Worm (Caenorhabditis elegans) whole organism, late embryonic: ENCODE data around the gene phat-7.

Experiments
- Y22D7AL.16 ChIP-seq: sonication (generic microtip); optimal IDR thresholded peaks from 2 replicates; lab custom pipeline; 2016; ENCODE audit warnings: missing genetic modification characterization, missing compliant biosample characterization
- ceh-18 ChIP-seq: sonication (generic microtip); optimal IDR thresholded peaks from 2 replicates; lab custom pipeline; 2016; ENCODE audit warnings: missing genetic modification characterization, missing compliant biosample characterization
- ceh-24 ChIP-seq: sonication (generic microtip); optimal IDR thresholded peaks from 2 replicates; lab custom pipeline; 2016; ENCODE audit warnings: mild to moderate bottlenecking, missing genetic modification characterization, missing compliant biosample characterization
- ceh-31 ChIP-seq: sonication (generic microtip); optimal IDR thresholded peaks from 2 replicates; lab custom pipeline; 2016; ENCODE audit warnings: missing genetic modification characterization, missing compliant biosample characterization
- ceh-48 ChIP-seq: sonication (generic microtip); optimal IDR thresholded peaks from 2 replicates; lab custom pipeline; 2016; ENCODE audit warnings: missing genetic modification characterization, inconsistent platforms, missing compliant biosample characterization
- elt-2 ChIP-seq: sonication (generic microtip); optimal IDR thresholded peaks from 2 replicates; lab custom pipeline; 2016; ENCODE audit warnings: missing genetic modification reagents, missing genetic modification characterization, missing compliant biosample characterization
- ets-4 ChIP-seq: sonication (generic microtip); optimal IDR thresholded peaks from 2 replicates; lab custom pipeline; 2016; ENCODE audit warnings: missing genetic modification characterization, missing compliant biosample characterization
- gmeb-2 ChIP-seq: sonication (generic microtip); optimal IDR thresholded peaks from 2 replicates; lab custom pipeline; 2016; ENCODE audit warnings: missing genetic modification characterization, inconsistent platforms, missing compliant biosample characterization
- hlh-30 ChIP-seq: sonication (generic microtip); optimal IDR thresholded peaks from 2 replicates; lab custom pipeline; 2017; ENCODE audit warnings: antibody characterized with exemption, missing genetic modification characterization, missing compliant biosample characterization; ENCODE audit not compliant: insufficient read depth
- lim-6 ChIP-seq: sonication (generic microtip); optimal IDR thresholded peaks from 2 replicates; lab custom pipeline; 2016; ENCODE audit warnings: missing genetic modification characterization, missing compliant biosample characterization
- pat-9 ChIP-seq: fragments of 200-800 bp; sonication (Bioruptor generic); optimal IDR thresholded peaks from 2 replicates; lab custom pipeline; 2018; ENCODE audit warnings: mild to moderate bottlenecking, missing genetic modification characterization, moderate library complexity, missing compliant biosample characterization
- pqm-1 ChIP-seq: sonication (generic microtip); optimal IDR thresholded peaks from 2 replicates; lab custom pipeline; 2016; ENCODE audit warnings: missing genetic modification characterization, missing compliant biosample characterization
- sdc-2 ChIP-seq: sonication (generic microtip); optimal IDR thresholded peaks from 2 replicates; lab custom pipeline; 2016; ENCODE audit warnings: missing genotype, missing genetic modification characterization, missing compliant biosample characterization
- tbx-7 ChIP-seq: sonication (generic microtip); optimal IDR thresholded peaks from 2 replicates; lab custom pipeline; 2016; ENCODE audit warnings: missing genotype, missing genetic modification characterization, missing compliant biosample characterization

Gene phat-7

DNA sequence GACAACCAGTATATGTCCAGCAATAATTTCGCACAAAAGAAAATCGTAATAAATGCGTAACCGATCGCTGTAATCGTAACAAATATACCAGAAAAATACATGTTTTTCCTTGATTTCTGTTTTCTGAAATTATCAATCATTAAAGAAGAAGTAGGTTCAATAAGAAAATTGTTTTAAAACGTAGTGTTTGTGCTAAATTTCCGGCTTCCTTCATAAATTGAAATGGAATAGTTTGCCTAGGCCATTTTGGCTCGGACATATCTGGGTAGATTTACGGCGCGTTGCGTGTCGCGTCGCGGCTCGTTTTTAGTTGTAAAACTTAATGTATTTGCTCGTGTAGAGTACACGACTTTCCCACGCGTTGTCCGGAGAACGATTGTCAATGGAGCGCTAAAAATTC is 36.7 kb downstream of the phat-7 start, which contains the start of gene F38H12.5:
F38H12.5 (minus strand) TSS at position 101 of the 400 bp plus-strand sequence.
- no peak for TF ChIP-seq ets-4 (tag; lab: Kevin White, UChicago)
- TF ChIP-seq Y22D7AL.16: no peak
- TF ChIP-seq gmeb-2: no peak
- TF ChIP-seq sdc-2 (tag; lab: Kevin White, UChicago): no peak
- no peak for TF ChIP-seq ceh-48 (tag; lab: Kevin White, UChicago)
- TF ChIP-seq ceh-18 (tag; lab: Kevin White, UChicago): no peak
- no peak for TF ChIP-seq tbx-7
- TF ChIP-seq pat-9 (tag; lab: Kevin White, UChicago): no peak
- no peak for TF ChIP-seq lim-6 (tag; lab: Kevin White, UChicago)
- TF ChIP-seq ceh-31 (tag; lab: Kevin White, UChicago): no peak
- TF ChIP-seq, all 69 proteins: peak for 0

- TF ChIP-seq hlh-30: no peak
- TF ChIP-seq pqm-1 (tag; lab: Kevin White, UChicago): no peak
- TF ChIP-seq elt-2 (tag; lab: Kevin White, UChicago): no peak
- TF ChIP-seq ceh-24 (tag; lab: Kevin White, UChicago): no peak
Measured at ce11 chrV:4094740-4095139, 48.5 kb downstream of the phat-7 start, which contains the start of gene nhr-181. Gene nhr-181, plus strand, starts transcription at chrV:4095040.
